Worm (Caenorhabditis elegans) whole organism, mixed stage, embryonic: Measurements from ENCODE around the gene daf-4.

Experiments used
- blmp-1 ChIP-seq: fragments of 150-350 bp; optimal IDR thresholded peaks from 2 replicates; lab custom pipeline; 2014; ENCODE audit warnings: missing biosample characterization, missing genetic modification characterization
- ceh-39 ChIP-seq: fragments of 150-350 bp; optimal IDR thresholded peaks from 2 replicates; lab custom pipeline; 2014; ENCODE audit warnings: missing biosample characterization, missing genetic modification characterization
- ceh-43 ChIP-seq: fragments of 200-800 bp; sonication (Bioruptor generic); optimal IDR thresholded peaks from 2 replicates; lab custom pipeline; 2018; ENCODE audit warnings: mild to moderate bottlenecking, missing genetic modification characterization, moderate library complexity, missing compliant biosample characterization
- ces-1 ChIP-seq: fragments of 150-350 bp; optimal IDR thresholded peaks from 2 replicates; lab custom pipeline; 2014; ENCODE audit warnings: missing biosample characterization, missing genetic modification reagents, missing genetic modification characterization
- cnd-1 ChIP-seq: fragments of 200-800 bp; sonication (Bioruptor generic); optimal IDR thresholded peaks from 2 replicates; lab custom pipeline; 2018; ENCODE audit warnings: mild to moderate bottlenecking, missing genetic modification characterization, missing compliant biosample characterization
- drap-1 ChIP-seq: fragments of 200-800 bp; sonication (Bioruptor generic); optimal IDR thresholded peaks from 3 replicates; lab custom pipeline; 2018; ENCODE audit warnings: mild to moderate bottlenecking, missing genetic modification characterization, missing compliant biosample characterization
- elt-1 ChIP-seq: sonication (generic microtip); optimal IDR thresholded peaks from 2 replicates; lab custom pipeline; 2017; ENCODE audit warnings: missing genetic modification characterization, mild to moderate bottlenecking, missing compliant biosample characterization, antibody characterized with exemption, moderate library complexity, borderline replicate concordance; ENCODE audit not compliant: insufficient read depth
- elt-3 ChIP-seq: fragments of 150-350 bp; optimal IDR thresholded peaks from 2 replicates; lab custom pipeline; 2014; ENCODE audit warnings: missing biosample characterization, missing genetic modification characterization
- ham-2 ChIP-seq: fragments of 200-800 bp; sonication (Bioruptor generic); optimal IDR thresholded peaks from 2 replicates; lab custom pipeline; 2018; ENCODE audit warnings: mild to moderate bottlenecking, missing genetic modification characterization, missing compliant biosample characterization
- hlh-1 ChIP-seq: fragments of 150-350 bp; optimal IDR thresholded peaks from 2 replicates; lab custom pipeline; 2014; ENCODE audit warnings: missing biosample characterization, missing genetic modification reagents, missing genetic modification characterization
- lin-13 ChIP-seq: fragments of 150-350 bp; optimal IDR thresholded peaks from 2 replicates; lab custom pipeline; 2014; ENCODE audit warnings: missing biosample characterization, missing genetic modification characterization
- lin-32 ChIP-seq: fragments of 200-800 bp; sonication (Bioruptor generic); optimal IDR thresholded peaks from 2 replicates; lab custom pipeline; 2018; ENCODE audit warnings: mild to moderate bottlenecking, missing genetic modification characterization, missing compliant biosample characterization
- lsy-2 ChIP-seq: fragments of 150-350 bp; optimal IDR thresholded peaks from 2 replicates; lab custom pipeline; 2014; ENCODE audit warnings: missing biosample characterization, missing genetic modification characterization
- mab-5 ChIP-seq: fragments of 150-350 bp; optimal IDR thresholded peaks from 2 replicates; lab custom pipeline; 2014; ENCODE audit warnings: missing biosample characterization, missing genetic modification characterization
- mep-1 ChIP-seq: fragments of 150-350 bp; optimal IDR thresholded peaks from 2 replicates; lab custom pipeline; 2017; ENCODE audit warnings: missing biosample characterization, missing genetic modification reagents, missing genetic modification characterization, inconsistent platforms
- mls-2 ChIP-seq: sonication (generic microtip); optimal IDR thresholded peaks from 2 replicates; lab custom pipeline; 2016; ENCODE audit warnings: mild to moderate bottlenecking, missing genetic modification characterization, moderate library complexity, missing compliant biosample characterization
- nhr-12 ChIP-seq: fragments of 150-350 bp; optimal IDR thresholded peaks from 2 replicates; lab custom pipeline; 2014; ENCODE audit warnings: missing biosample characterization, missing genetic modification characterization
- nhr-2 ChIP-seq: fragments of 150-350 bp; optimal IDR thresholded peaks from 2 replicates; lab custom pipeline; 2014; ENCODE audit warnings: missing biosample characterization, missing genetic modification characterization
- nhr-237 ChIP-seq: fragments of 150-350 bp; optimal IDR thresholded peaks from 2 replicates; lab custom pipeline; 2014; ENCODE audit warnings: missing biosample characterization, missing genetic modification characterization
- nhr-28 ChIP-seq: fragments of 150-350 bp; optimal IDR thresholded peaks from 2 replicates; lab custom pipeline; 2014; ENCODE audit warnings: missing biosample characterization, missing genetic modification characterization
- nhr-76 ChIP-seq: sonication (generic microtip); optimal IDR thresholded peaks from 2 replicates; lab custom pipeline; 2017; ENCODE audit warnings: missing biosample characterization, missing genetic modification characterization
- pha-4 ChIP-seq: fragments of 150-350 bp; optimal IDR thresholded peaks from 2 replicates; lab custom pipeline; 2018; ENCODE audit warnings: missing biosample characterization, missing genetic modification reagents, missing genetic modification characterization
- sem-2 ChIP-seq: fragments of 200-800 bp; sonication (Bioruptor generic); optimal IDR thresholded peaks from 2 replicates; lab custom pipeline; 2018; ENCODE audit warnings: mild to moderate bottlenecking, missing genetic modification characterization, missing compliant biosample characterization
- tbx-8 ChIP-seq: fragments of 200-800 bp; sonication (Bioruptor generic); optimal IDR thresholded peaks from 2 replicates; lab custom pipeline; 2018; ENCODE audit warnings: mild to moderate bottlenecking, missing genetic modification characterization, moderate library complexity, missing compliant biosample characterization
- unc-120 ChIP-seq: sonication (generic microtip); optimal IDR thresholded peaks from 2 replicates; lab custom pipeline; 2017; ENCODE audit warnings: missing genetic modification characterization, missing compliant biosample characterization; ENCODE audit not compliant: poor library complexity, severe bottlenecking
- unc-39 ChIP-seq: fragments of 150-350 bp; optimal IDR thresholded peaks from 2 replicates; lab custom pipeline; 2014; ENCODE audit warnings: missing biosample characterization, missing genetic modification characterization
- unc-62 ChIP-seq: fragments of 150-350 bp; optimal IDR thresholded peaks from 2 replicates; lab custom pipeline; 2014; ENCODE audit warnings: missing biosample characterization, missing genetic modification reagents, missing genetic modification characterization
- zip-8 ChIP-seq: fragments of 150-350 bp; optimal IDR thresholded peaks from 2 replicates; lab custom pipeline; 2014; ENCODE audit warnings: missing biosample characterization, missing genetic modification characterization

Gene daf-4

DNA sequence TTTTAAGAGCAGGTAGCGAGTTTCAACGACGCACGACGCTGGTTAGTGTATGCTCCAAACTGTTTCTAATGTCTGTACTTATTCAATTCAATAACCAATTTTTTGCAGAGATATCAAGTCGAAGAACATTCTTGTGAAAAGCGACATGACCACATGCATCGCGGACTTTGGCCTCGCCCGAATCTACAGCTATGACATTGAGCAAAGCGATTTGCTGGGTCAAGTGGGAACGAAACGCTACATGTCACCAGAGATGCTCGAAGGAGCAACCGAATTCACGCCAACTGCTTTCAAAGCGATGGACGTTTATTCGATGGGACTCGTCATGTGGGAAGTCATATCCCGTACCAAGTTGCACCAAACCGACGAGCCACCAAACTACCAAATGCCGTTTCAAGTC, 5.4 kb downstream of the daf-4 start:
- no peak for TF ChIP-seq elt-3
- no peak for TF ChIP-seq hlh-1
- TF ChIP-seq mab-5 (tag; lab: Kevin White, UChicago) = no peak
- no peak for TF ChIP-seq cnd-1
- no peak for TF ChIP-seq unc-120 (tag; lab: Kevin White, UChicago)
- TF ChIP-seq unc-39 (tag; lab: Kevin White, UChicago) = no peak

DNA sequence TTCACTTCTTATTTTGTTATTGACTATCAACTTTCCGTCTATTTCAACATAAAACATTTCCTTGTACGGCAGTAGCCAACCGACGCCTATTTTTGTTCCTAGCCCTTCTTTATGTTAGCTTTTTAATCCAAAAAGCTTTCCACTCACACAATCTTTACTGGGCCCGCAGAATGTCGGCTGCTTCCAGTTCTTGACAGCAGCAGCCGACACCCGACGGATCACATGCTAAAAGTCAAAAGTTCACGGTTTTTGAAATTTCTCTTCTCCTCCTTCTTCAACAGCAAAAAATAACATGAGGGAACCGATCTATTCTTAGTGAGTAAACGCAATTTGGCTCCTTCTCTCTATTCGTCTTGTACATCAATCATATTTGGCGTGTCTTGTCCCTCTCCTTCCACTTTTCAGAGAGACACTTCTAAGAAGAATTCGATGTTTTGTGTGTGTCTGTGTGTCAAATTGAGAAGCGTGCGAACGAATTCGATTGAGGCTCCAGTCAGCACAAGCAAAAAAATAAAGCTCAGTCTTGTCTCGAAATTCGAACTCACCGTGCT, 7.6 kb downstream of the daf-4 start:
- TF ChIP-seq unc-120 (tag; lab: Kevin White, UChicago) = no peak
- TF ChIP-seq ces-1 (GFP tag; lab: Kevin White, UChicago) = peak; percentile 88

DNA sequence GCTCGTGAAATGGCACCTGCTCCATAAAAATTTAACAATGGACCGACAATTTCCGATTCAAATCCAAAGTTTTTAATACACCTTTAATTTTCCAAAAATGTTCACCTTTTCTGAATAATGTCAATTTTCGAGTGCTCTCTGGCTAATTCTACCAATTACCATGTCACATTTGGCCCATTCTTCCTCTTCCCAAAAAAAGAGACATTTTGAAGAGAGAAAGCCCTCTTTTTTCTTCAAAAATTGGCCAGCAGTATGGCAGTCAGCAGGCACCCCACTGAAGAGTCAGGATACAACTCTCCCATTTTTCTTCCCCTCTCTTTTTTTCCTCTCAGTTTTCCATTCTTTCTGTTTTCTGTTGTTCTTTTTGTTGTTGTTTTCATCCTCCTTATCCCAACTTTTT, 9.6 kb downstream of the daf-4 start:
- no peak for TF ChIP-seq nhr-76 (tag; lab: Kevin White, UChicago)
- no peak for TF ChIP-seq tbx-8 (GFP tag; lab: Kevin White, UChicago)
- no peak for TF ChIP-seq nhr-237 (tag; lab: Kevin White, UChicago)
- no peak for TF ChIP-seq unc-39 (tag; lab: Kevin White, UChicago)
- no peak for TF ChIP-seq ceh-43 (GFP tag; lab: Kevin White, UChicago)
- TF ChIP-seq elt-1 (tag; lab: Kevin White, UChicago) = no peak
- TF ChIP-seq cnd-1 = no peak
- no peak for TF ChIP-seq unc-120 (tag; lab: Kevin White, UChicago)
- no peak for TF ChIP-seq ham-2
- no peak for TF ChIP-seq mab-5 (tag; lab: Kevin White, UChicago)
- TF ChIP-seq lin-32 (GFP tag; lab: Kevin White, UChicago) = no peak
- TF ChIP-seq mep-1 (tag; lab: Kevin White, UChicago) = no peak
- no peak for TF ChIP-seq ceh-39 (tag; lab: Kevin White, UChicago)
- no peak for TF ChIP-seq blmp-1 (tag; lab: Kevin White, UChicago)
- TF ChIP-seq drap-1 (GFP tag; lab: Kevin White, UChicago) = no peak
- no peak for TF ChIP-seq ces-1 (GFP tag; lab: Kevin White, UChicago)
- TF ChIP-seq nhr-28 (tag; lab: Kevin White, UChicago) = no peak
- TF ChIP-seq hlh-1 = no peak
- TF ChIP-seq unc-62 = no peak

DNA sequence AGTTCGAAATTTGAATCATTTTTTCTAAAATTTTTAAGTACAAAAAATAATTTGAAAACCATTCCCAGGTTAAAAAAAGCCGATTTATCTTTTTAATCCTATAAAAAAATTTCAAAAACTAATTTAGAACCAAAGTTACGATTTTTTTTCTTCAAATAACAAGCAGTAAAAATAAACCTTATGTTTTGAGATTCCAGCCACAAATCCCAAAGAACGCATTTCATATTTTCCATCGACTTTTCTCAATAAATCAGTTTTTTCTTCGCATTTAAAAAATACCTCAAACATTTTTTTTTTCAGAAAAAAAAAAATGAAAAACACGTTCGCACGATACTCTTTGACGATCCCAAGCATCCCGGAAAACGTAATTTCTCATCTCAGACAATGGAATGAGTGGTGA, 10.2 kb downstream of the daf-4 start, which contains the start of gene ckk-1:
Gene ckk-1, plus strand, starts transcription at position 301 of the 400 bp plus-strand sequence.
- TF ChIP-seq mep-1 (tag; lab: Kevin White, UChicago) (no peak), unc-62 (no peak), ham-2 (no peak), pha-4 (tag; lab: Kevin White, UChicago) (no peak), mls-2 (no peak), nhr-2 (no peak), hlh-1 (no peak), unc-39 (tag; lab: Kevin White, UChicago) (no peak), zip-8 (tag; lab: Kevin White, UChicago) (no peak), lsy-2 (tag; lab: Kevin White, UChicago) (no peak), cnd-1 (no peak), nhr-28 (tag; lab: Kevin White, UChicago) (no peak), tbx-8 (GFP tag; lab: Kevin White, UChicago) (no peak), sem-2 (GFP tag; lab: Kevin White, UChicago) (no peak)

DNA sequence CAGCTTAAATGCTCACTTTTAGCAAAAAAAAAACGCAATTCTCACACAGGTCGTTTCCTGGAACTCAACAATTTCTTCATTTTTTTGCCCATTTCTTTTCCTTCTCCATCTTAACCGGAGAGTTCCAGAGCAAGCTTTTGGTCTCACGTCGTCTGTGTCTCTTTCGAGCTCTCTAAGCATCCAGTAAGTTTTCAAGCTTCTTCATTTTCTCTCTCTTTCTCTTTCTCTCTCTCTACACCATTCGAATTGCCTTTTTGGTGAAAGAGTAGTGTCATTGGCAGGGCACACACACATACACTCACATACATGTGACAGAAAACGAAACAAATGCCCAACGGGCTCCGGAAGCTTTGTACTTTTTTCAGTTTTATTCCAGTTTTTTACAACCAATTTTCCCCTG, 15.0 kb downstream of the daf-4 start:
- TF ChIP-seq cnd-1 = no peak
- TF ChIP-seq ces-1 (GFP tag; lab: Kevin White, UChicago) = peak; percentile 32

DNA sequence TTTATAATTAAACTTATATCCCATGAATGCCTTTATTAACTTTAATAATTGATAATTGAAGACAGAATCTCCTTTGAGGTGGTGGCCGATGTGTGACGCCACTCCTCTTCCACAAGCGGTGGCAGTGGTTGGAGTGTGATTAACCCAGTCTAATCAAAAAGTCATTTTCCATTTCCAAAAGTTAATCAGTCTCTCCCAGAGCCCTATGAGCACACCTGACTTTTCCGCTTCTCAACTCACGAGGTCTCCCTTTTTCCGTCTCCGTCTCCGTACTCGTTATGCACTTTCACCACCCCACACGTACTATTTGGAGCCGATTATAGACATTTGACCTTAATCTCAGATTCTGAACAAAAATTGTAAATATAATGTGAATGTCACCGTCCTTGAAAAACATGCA, 17.8 kb downstream of the daf-4 start:
- TF ChIP-seq unc-120 (tag; lab: Kevin White, UChicago) (peak; percentile 2), nhr-12 (tag; lab: Kevin White, UChicago) (no peak)

DNA sequence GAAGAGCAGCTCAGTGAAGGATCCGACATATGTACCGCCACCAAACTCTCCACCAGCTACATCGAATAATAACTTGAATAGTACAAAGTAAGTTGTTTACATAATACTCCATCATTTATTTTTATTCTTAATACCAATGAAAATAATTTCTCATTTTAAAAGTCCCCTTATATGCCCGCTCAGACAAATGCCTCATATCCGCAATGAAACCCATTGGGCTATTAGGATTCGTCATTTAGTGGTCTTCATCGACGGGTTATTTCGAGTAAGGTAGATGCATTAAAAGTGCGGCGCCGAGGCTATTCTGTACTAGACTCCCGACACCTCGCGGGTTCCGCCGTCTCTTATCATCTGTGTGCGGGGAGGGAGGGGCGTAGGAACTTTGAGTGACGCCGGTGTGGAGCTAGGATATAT, 28.8 kb downstream of the daf-4 start:
- TF ChIP-seq ham-2 = no peak
- TF ChIP-seq blmp-1 (tag; lab: Kevin White, UChicago) = no peak
- no peak for TF ChIP-seq nhr-2
- TF ChIP-seq lsy-2 (tag; lab: Kevin White, UChicago) = no peak
- TF ChIP-seq hlh-1 = no peak
- TF ChIP-seq drap-1 (GFP tag; lab: Kevin White, UChicago) = no peak
- TF ChIP-seq elt-3 = no peak
- TF ChIP-seq lin-13 (tag; lab: Kevin White, UChicago) = no peak
